Fruit fly (Drosophila melanogaster) whole organism, embryonic: ENCODE measurements around the gene Hf.

Experiments used
- Bgb ChIP-seq: fragments of 200-800 bp; sonication (Bioruptor generic); IDR thresholded peaks from 2 replicates; pipeline ENCODE4 v1.3.6; 2022; ENCODE audit warnings: missing biosample characterization, missing genetic modification characterization; ENCODE audit not compliant: partially characterized antibody
- CG10654 ChIP-seq: fragments of 200-800 bp; sonication (Bioruptor generic); optimal IDR thresholded peaks from 2 replicates; lab custom pipeline; 2016; ENCODE audit warnings: missing biosample characterization, missing genetic modification characterization
- CG11504 ChIP-seq: fragments of 200-800 bp; sonication (Bioruptor generic); optimal IDR thresholded peaks from 3 replicates; lab custom pipeline; 2019; ENCODE audit warnings: missing biosample characterization, mild to moderate bottlenecking, missing genetic modification characterization, moderate library complexity
- CG12071 ChIP-seq: fragments of 200-800 bp; sonication (Bioruptor generic); optimal IDR thresholded peaks from 3 replicates; lab custom pipeline; 2018; ENCODE audit warnings: missing biosample characterization, mild to moderate bottlenecking, missing genetic modification characterization
- CG12219 ChIP-seq: fragments of 200-800 bp; sonication (Bioruptor generic); optimal IDR thresholded peaks from 3 replicates; lab custom pipeline; 2018; ENCODE audit warnings: missing biosample characterization, mild to moderate bottlenecking, missing genetic modification characterization
- CG13123 ChIP-seq: fragments of 200-800 bp; sonication (Bioruptor generic); optimal IDR thresholded peaks from 2 replicates; lab custom pipeline; 2016; ENCODE audit warnings: missing biosample characterization, missing genetic modification characterization
- CG13894 ChIP-seq: fragments of 200-800 bp; sonication (Bioruptor generic); optimal IDR thresholded peaks from 3 replicates; lab custom pipeline; 2018; ENCODE audit warnings: missing biosample characterization, mild to moderate bottlenecking, missing genetic modification characterization, moderate library complexity
- CG14710 ChIP-seq: fragments of 200-800 bp; sonication (Bioruptor generic); optimal IDR thresholded peaks from 3 replicates; lab custom pipeline; 2019; ENCODE audit warnings: missing biosample characterization, mild to moderate bottlenecking, missing genetic modification characterization, moderate library complexity
- CG17186 ChIP-seq: fragments of 200-800 bp; sonication (Bioruptor generic); optimal IDR thresholded peaks from 3 replicates; lab custom pipeline; 2017; ENCODE audit warnings: missing biosample characterization, missing genetic modification reagents, missing genetic modification characterization
- CG17361 ChIP-seq: fragments of 200-800 bp; sonication (Bioruptor generic); IDR thresholded peaks from 3 replicates; pipeline ENCODE4 v1.3.6; 2022; ENCODE audit warnings: missing biosample characterization, missing genetic modification characterization
- CG17568 ChIP-seq: fragments of 200-800 bp; sonication (Bioruptor generic); optimal IDR thresholded peaks from 2 replicates; lab custom pipeline; 2018; ENCODE audit warnings: missing biosample characterization, mild to moderate bottlenecking, missing genetic modification characterization, moderate library complexity
- CG17802 ChIP-seq: fragments of 200-800 bp; sonication (Bioruptor generic); optimal IDR thresholded peaks from 2 replicates; lab custom pipeline; 2018; ENCODE audit warnings: missing biosample characterization, mild to moderate bottlenecking, missing genetic modification characterization, moderate library complexity
- CG18262 ChIP-seq: fragments of 200-800 bp; optimal IDR thresholded peaks from 3 replicates; lab custom pipeline; 2019; ENCODE audit warnings: missing biosample characterization, mild to moderate bottlenecking, missing genetic modification characterization, moderate library complexity
- CG2875 ChIP-seq: fragments of 200-800 bp; sonication (Bioruptor generic); optimal IDR thresholded peaks from 2 replicates; lab custom pipeline; 2017; ENCODE audit warnings: missing biosample characterization, mild to moderate bottlenecking, missing genetic modification characterization, missing genetic modification reagents
- CG31441 ChIP-seq: fragments of 200-800 bp; sonication (Bioruptor generic); IDR thresholded peaks from 2 replicates; pipeline ENCODE4 v1.3.6; 2022; ENCODE audit warnings: missing biosample characterization, missing genetic modification characterization
- CG3407 ChIP-seq: fragments of 200-800 bp; sonication (Bioruptor generic); optimal IDR thresholded peaks from 2 replicates; lab custom pipeline; 2018; ENCODE audit warnings: missing biosample characterization, mild to moderate bottlenecking, missing genetic modification characterization
- CG4707 ChIP-seq: fragments of 200-800 bp; sonication (Bioruptor generic); optimal IDR thresholded peaks from 2 replicates; lab custom pipeline; 2018; ENCODE audit warnings: missing biosample characterization, mild to moderate bottlenecking, missing genetic modification characterization, moderate library complexity
- CG4854 ChIP-seq: fragments of 200-800 bp; sonication (Bioruptor generic); optimal IDR thresholded peaks from 2 replicates; lab custom pipeline; 2016; ENCODE audit warnings: missing biosample characterization, missing genetic modification characterization, inconsistent platforms
- CG8359 ChIP-seq: fragments of 200-800 bp; sonication (Bioruptor generic); optimal IDR thresholded peaks from 2 replicates; lab custom pipeline; 2017; ENCODE audit warnings: missing biosample characterization, mild to moderate bottlenecking, missing genetic modification characterization, borderline replicate concordance
- CG9932 ChIP-seq: fragments of 200-800 bp; sonication (Bioruptor generic); IDR thresholded peaks from 2 replicates; pipeline ENCODE4 v1.3.6; 2022; ENCODE audit warnings: missing biosample characterization, missing genetic modification characterization
- Chrac-16 ChIP-seq: fragments of 200-800 bp; sonication (Bioruptor generic); optimal IDR thresholded peaks from 3 replicates; lab custom pipeline; 2016; ENCODE audit warnings: missing biosample characterization, missing genetic modification characterization
- Dll ChIP-seq: fragments of 200-800 bp; sonication (Bioruptor generic); IDR thresholded peaks from 4 replicates; pipeline ENCODE4 v1.3.6; 2022; ENCODE audit warnings: missing biosample characterization, missing genetic modification characterization; ENCODE audit not compliant: partially characterized antibody
- Eip74EF ChIP-seq, 2 experiments: fragments of 200-800 bp in 1 of 2; fragments of >200 bp in 1 of 2; sonication (Bioruptor generic) in 1 of 2; optimal IDR thresholded peaks; 2 replicates each; lab custom pipeline; 2017 to 2019; ENCODE audit warnings: missing biosample characterization in 2 of 2, missing genetic modification characterization in 2 of 2, mild to moderate bottlenecking in 1 of 2, moderate library complexity in 1 of 2
- Fer1 ChIP-seq: fragments of 200-800 bp; sonication (Bioruptor generic); optimal IDR thresholded peaks from 2 replicates; lab custom pipeline; 2017; ENCODE audit warnings: missing biosample characterization, mild to moderate bottlenecking, missing genetic modification characterization
- Med ChIP-seq: fragments of 200-800 bp; sonication (Bioruptor generic); peaks from one replicate; lab custom pipeline; 2016; ENCODE audit warnings: missing biosample characterization, missing genetic modification characterization, mild to moderate bottlenecking, inconsistent platforms, moderate library complexity
- Sox100B ChIP-seq: fragments of 200-800 bp; sonication (Bioruptor generic); optimal IDR thresholded peaks from 3 replicates; lab custom pipeline; 2018; ENCODE audit warnings: missing biosample characterization, mild to moderate bottlenecking, missing genetic modification characterization
- Xrp1 ChIP-seq: fragments of 200-800 bp; sonication (Bioruptor generic); IDR thresholded peaks from 2 replicates; pipeline ENCODE4 v1.3.6; 2022; ENCODE audit warnings: missing biosample characterization, missing genetic modification characterization
- ap ChIP-seq: fragments of 200-800 bp; sonication (Bioruptor generic); IDR thresholded peaks from 2 replicates; pipeline ENCODE4 v1.3.6; 2022; ENCODE audit warnings: missing biosample characterization, missing genetic modification characterization
- dmrt99B ChIP-seq: fragments of 200-800 bp; sonication (Bioruptor generic); optimal IDR thresholded peaks from 2 replicates; lab custom pipeline; 2018; ENCODE audit warnings: missing biosample characterization, mild to moderate bottlenecking, missing genetic modification characterization, moderate library complexity
- eve ChIP-seq, 2 experiments: fragments of >200 bp; optimal IDR thresholded peaks; 2 replicates each; lab custom pipeline; 2017; ENCODE audit warnings: missing biosample characterization in 2 of 2, missing genetic modification characterization in 2 of 2
- lab ChIP-seq: fragments of 200-800 bp; sonication (Bioruptor generic); optimal IDR thresholded peaks from 3 replicates; lab custom pipeline; 2017; ENCODE audit warnings: missing biosample characterization, missing genetic modification characterization, mild to moderate bottlenecking, moderate library complexity, missing genetic modification reagents
- luna ChIP-seq: fragments of 200-800 bp; sonication (Bioruptor generic); optimal IDR thresholded peaks from 2 replicates; lab custom pipeline; 2016; ENCODE audit warnings: missing biosample characterization, missing genetic modification characterization
- mirr ChIP-seq: fragments of 200-800 bp; sonication (Bioruptor generic); optimal IDR thresholded peaks from 3 replicates; lab custom pipeline; 2018; ENCODE audit warnings: missing biosample characterization, mild to moderate bottlenecking, missing genetic modification characterization
- nau ChIP-seq: fragments of 200-800 bp; sonication (Bioruptor generic); optimal IDR thresholded peaks from 3 replicates; lab custom pipeline; 2017; ENCODE audit warnings: missing biosample characterization, mild to moderate bottlenecking, missing genetic modification characterization, missing genetic modification reagents
- nerfin-1 ChIP-seq: fragments of 200-800 bp; sonication (Bioruptor generic); optimal IDR thresholded peaks from 3 replicates; lab custom pipeline; 2019; ENCODE audit warnings: missing biosample characterization, mild to moderate bottlenecking, missing genetic modification characterization, moderate library complexity
- otp ChIP-seq: fragments of 200-800 bp; sonication (Bioruptor generic); IDR thresholded peaks from 3 replicates; pipeline ENCODE4, ENCODE4 v1.3.6; 2022; ENCODE audit warnings: missing biosample characterization, missing genetic modification characterization
- sens ChIP-seq: fragments of 200-800 bp; sonication (Bioruptor generic); peaks from one replicate; lab custom pipeline; 2016; ENCODE audit warnings: missing biosample characterization, missing genetic modification characterization
- tgo ChIP-seq: fragments of 200-800 bp; sonication (Bioruptor generic); IDR thresholded peaks from 3 replicates; pipeline ENCODE4 v1.3.6; 2022; ENCODE audit warnings: missing biosample characterization, missing genetic modification characterization
- unpg ChIP-seq: fragments of 200-800 bp; sonication (Bioruptor generic); optimal IDR thresholded peaks from 3 replicates; lab custom pipeline; 2018; ENCODE audit warnings: missing biosample characterization, mild to moderate bottlenecking, missing genetic modification characterization, moderate library complexity
- zen ChIP-seq: fragments of 200-800 bp; sonication (Bioruptor generic); optimal IDR thresholded peaks from 3 replicates; lab custom pipeline; 2018; ENCODE audit warnings: missing biosample characterization, mild to moderate bottlenecking, missing genetic modification characterization, moderate library complexity
- zen2 ChIP-seq: fragments of 200-800 bp; sonication (Bioruptor generic); IDR thresholded peaks from 3 replicates; pipeline ENCODE4 v1.3.6; 2022; ENCODE audit warnings: missing biosample characterization, missing genetic modification characterization; ENCODE audit not compliant: partially characterized antibody

Hf gene

dm6 chr2L:19998139-19998538 lies 30.7 kb upstream of the Hf start (continued):
- TF ChIP-seq CG2875 (GFP tag; lab: Kevin White, UChicago) (peak; percentile 30), mirr (GFP tag; lab: Kevin White, UChicago) (no peak), CG10654 (GFP tag; lab: Kevin White, UChicago) (no peak), CG12071 (GFP tag; lab: Kevin White, UChicago) (peak; percentile 48), CG9932 (GFP tag; lab: Robert Waterston, UW) (no peak), Sox100B (GFP tag; lab: Kevin White, UChicago) (peak; percentile 12), zen2 (GFP tag; lab: Robert Waterston, UW) (no peak), nau (peak; percentile 26), Med (GFP tag; lab: Kevin White, UChicago) (peak; percentile 60), Dll (GFP tag; lab: Robert Waterston, UW) (no peak), CG8359 (GFP tag; lab: Kevin White, UChicago) (peak; percentile 38), CG17802 (tag; lab: Kevin White, UChicago) (peak; percentile 27), unpg (GFP tag; lab: Kevin White, UChicago) (peak; percentile 17), luna (GFP tag; lab: Kevin White, UChicago) (no peak), zen (tag; lab: Kevin White, UChicago) (no peak), CG13123 (GFP tag; lab: Kevin White, UChicago) (no peak), CG12219 (GFP tag; lab: Kevin White, UChicago) (peak; percentile 15), Eip74EF (GFP tag; optimal IDR thresholded peaks at IDR 0.05; lab: Kevin White, UChicago) (peak in 1 of 2 experiments; percentile 41), Chrac-16 (GFP tag; lab: Kevin White, UChicago) (no peak), CG14710 (tag; lab: Kevin White, UChicago) (peak; percentile 17), CG13894 (tag; lab: Kevin White, UChicago) (no peak), tgo (GFP tag; lab: Robert Waterston, UW) (no peak), CG11504 (peak; percentile 34), sens (GFP tag; lab: Kevin White, UChicago) (peak; percentile 76), CG3407 (GFP tag; lab: Kevin White, UChicago) (peak; percentile 24), eve (GFP tag; optimal IDR thresholded peaks at IDR 0.05; lab: Kevin White, UChicago) (no peak), CG17361 (0 out of 3 replicates have a peak, but pooled peaks have one; percentile 18), CG4854 (GFP tag; lab: Kevin White, UChicago) (no peak), Bgb (no peak), CG17568 (GFP tag; lab: Kevin White, UChicago) (peak; percentile 15), nerfin-1 (tag; lab: Kevin White, UChicago) (peak; percentile 31), lab (peak; percentile 48), CG4707 (peak; percentile 32), Xrp1 (GFP tag; lab: Robert Waterston, UW) (peak; percentile 37; the same call in 1 of the 2 replicates), dmrt99B (tag; lab: Kevin White, UChicago) (peak; percentile 16), CG31441 (GFP tag; lab: Robert Waterston, UW) (peak; percentile 37; the same call in 1 of the 2 replicates), ap (no peak), Fer1 (GFP tag; lab: Kevin White, UChicago) (peak; percentile 13), CG17186 (GFP tag; lab: Kevin White, UChicago) (peak; percentile 7), otp (GFP tag; lab: Robert Waterston, UW) (no peak), CG18262 (peak; percentile 2)
